Fruit fly (Drosophila melanogaster): ENCODE data around the gene Bdbt.
A peak's percentile ranks its signal among the peaks of the same experiment; 100 is the strongest.

Gene Bdbt

dm6 chr3R:21127352-21127985 lies 8.8 kb upstream of the Bdbt start, which contains the start of the genes slmb and CG5793 (continued):
- TF ChIP-seq crol (GFP tag; IDR thresholded peaks at IDR 0.05) (no peak; the same call in 1 of the 2 replicates), Taf1 (GFP tag; IDR thresholded peaks at IDR 0.05) (no peak), fru (optimal IDR thresholded peaks at IDR 0.05) (no peak), CG32767 (GFP tag; IDR thresholded peaks at IDR 0.05) (no peak), Nf-YA (GFP tag; IDR thresholded peaks at IDR 0.05) (no peak), CG31365 (tag; optimal IDR thresholded peaks at IDR 0.05) (no peak), CG3163 (GFP tag; optimal IDR thresholded peaks at IDR 0.05) (peak; percentile 15), NC2β (GFP tag; optimal IDR thresholded peaks at IDR 0.05) (peak; percentile 29), CG10654 (GFP tag; optimal IDR thresholded peaks at IDR 0.05) (peak; percentile 16), dmrt99B (tag; optimal IDR thresholded peaks at IDR 0.05) (no peak), CG18764 (GFP tag; optimal IDR thresholded peaks at IDR 0.05) (peak; percentile 56), twi (tag; optimal IDR thresholded peaks at IDR 0.05) (no peak), sr (GFP tag; IDR thresholded peaks at IDR 0.05) (no peak), pfk (GFP tag; optimal IDR thresholded peaks at IDR 0.05) (no peak), Mrtf (GFP tag; IDR thresholded peaks at IDR 0.05) (no peak), nerfin-2 (GFP tag; IDR thresholded peaks at IDR 0.05; ENCODE audit: partially characterized antibody) (no peak), stc (GFP tag; IDR thresholded peaks at IDR 0.05) (no peak), Usf (GFP tag; optimal IDR thresholded peaks at IDR 0.05) (no peak), CG16779 (GFP tag; IDR thresholded peaks at IDR 0.05) (no peak), bbx (GFP tag; IDR thresholded peaks at IDR 0.05; ENCODE audit: partially characterized antibody) (peak; percentile 61), stwl (tag; optimal IDR thresholded peaks at IDR 0.05) (peak; percentile 84), Ada2b (GFP tag; IDR thresholded peaks at IDR 0.05) (no peak), Ets65A (GFP tag) (peak; percentile 93), CG7928 (GFP tag; optimal IDR thresholded peaks at IDR 0.05) (no peak), CG9437 (GFP tag; optimal IDR thresholded peaks at IDR 0.05) (no peak), kni (GFP tag; optimal IDR thresholded peaks at IDR 0.05) (peak; percentile 45), CG13624 (GFP tag; optimal IDR thresholded peaks at IDR 0.05) (peak; percentile 77), CG1603 (tag; optimal IDR thresholded peaks at IDR 0.05) (peak; percentile 82), wdn (GFP tag; IDR thresholded peaks at IDR 0.05) (0 out of 2 replicates have a peak, but pooled peaks have one; percentile 2), NK7.1 (GFP tag; optimal IDR thresholded peaks at IDR 0.05) (no peak), CG3847 (GFP tag; IDR thresholded peaks at IDR 0.05) (peak; percentile 74), ab (GFP tag; optimal IDR thresholded peaks at IDR 0.05) (peak; percentile 1), CG13287 (GFP tag; IDR thresholded peaks at IDR 0.05; ENCODE audit: partially characterized antibody) (peak; percentile 80), HLH4C (GFP tag; IDR thresholded peaks at IDR 0.05; ENCODE audit: partially characterized antibody) (peak; percentile 68), tap (tag; optimal IDR thresholded peaks at IDR 0.05) (no peak), CG1233 (GFP tag; optimal IDR thresholded peaks at IDR 0.05) (peak; percentile 36), Sry-δ (GFP tag; optimal IDR thresholded peaks at IDR 0.05) (peak; percentile 86), CG10543 (GFP tag; optimal IDR thresholded peaks at IDR 0.05) (peak; percentile 53), p53 (GFP tag; optimal IDR thresholded peaks at IDR 0.05) (peak; percentile 24), Bgb (GFP tag; IDR thresholded peaks at IDR 0.05; ENCODE audit: partially characterized antibody) (peak; percentile 59), Hand (GFP tag; optimal IDR thresholded peaks at IDR 0.05) (peak; percentile 15), gcm2 (GFP tag; optimal IDR thresholded peaks at IDR 0.05) (no peak), CG8944 (GFP tag; optimal IDR thresholded peaks at IDR 0.05) (peak; percentile 54), Lim3 (GFP tag; IDR thresholded peaks at IDR 0.05) (no peak), Atf6 (GFP tag; IDR thresholded peaks at IDR 0.05) (no peak), Side (GFP tag; optimal IDR thresholded peaks at IDR 0.05) (peak; percentile 56), Myb (GFP tag; optimal IDR thresholded peaks at IDR 0.05) (peak; percentile 87), CG6813 (GFP tag; optimal IDR thresholded peaks at IDR 0.05) (no peak), CG9932 (GFP tag; IDR thresholded peaks at IDR 0.05) (peak; percentile 74), kah (GFP tag; optimal IDR thresholded peaks at IDR 0.05) (peak; percentile 91), crp (GFP tag; optimal IDR thresholded peaks at IDR 0.05) (peak; percentile 44 to 92)
